Worm (Caenorhabditis elegans) whole organism, mixed stage, embryonic: ENCODE results near the gene npp-15.

Source experiments
- blmp-1 ChIP-seq: fragments of 150-350 bp; optimal IDR thresholded peaks from 2 replicates; lab custom pipeline; 2014; ENCODE audit warnings: missing biosample characterization, missing genetic modification characterization
- ceh-83 ChIP-seq: fragments of 200-800 bp; sonication (Bioruptor generic); optimal IDR thresholded peaks from 2 replicates; lab custom pipeline; 2018; ENCODE audit warnings: mild to moderate bottlenecking, missing genetic modification characterization, missing compliant biosample characterization
- ces-1 ChIP-seq: fragments of 150-350 bp; optimal IDR thresholded peaks from 2 replicates; lab custom pipeline; 2014; ENCODE audit warnings: missing biosample characterization, missing genetic modification reagents, missing genetic modification characterization
- elt-1 ChIP-seq: sonication (generic microtip); optimal IDR thresholded peaks from 2 replicates; lab custom pipeline; 2017; ENCODE audit warnings: missing genetic modification characterization, mild to moderate bottlenecking, missing compliant biosample characterization, antibody characterized with exemption, moderate library complexity, borderline replicate concordance; ENCODE audit not compliant: insufficient read depth
- lin-13 ChIP-seq: fragments of 150-350 bp; optimal IDR thresholded peaks from 2 replicates; lab custom pipeline; 2014; ENCODE audit warnings: missing biosample characterization, missing genetic modification characterization
- mab-5 ChIP-seq: fragments of 150-350 bp; optimal IDR thresholded peaks from 2 replicates; lab custom pipeline; 2014; ENCODE audit warnings: missing biosample characterization, missing genetic modification characterization
- nhr-12 ChIP-seq: fragments of 150-350 bp; optimal IDR thresholded peaks from 2 replicates; lab custom pipeline; 2014; ENCODE audit warnings: missing biosample characterization, missing genetic modification characterization
- nhr-237 ChIP-seq: fragments of 150-350 bp; optimal IDR thresholded peaks from 2 replicates; lab custom pipeline; 2014; ENCODE audit warnings: missing biosample characterization, missing genetic modification characterization
- pha-4 ChIP-seq: fragments of 150-350 bp; optimal IDR thresholded peaks from 2 replicates; lab custom pipeline; 2018; ENCODE audit warnings: missing biosample characterization, missing genetic modification reagents, missing genetic modification characterization
- snpc-4 ChIP-seq: fragments of 150-350 bp; optimal IDR thresholded peaks from 2 replicates; lab custom pipeline; 2014; ENCODE audit warnings: missing biosample characterization, missing genetic modification characterization
- unc-62 ChIP-seq: fragments of 150-350 bp; optimal IDR thresholded peaks from 2 replicates; lab custom pipeline; 2014; ENCODE audit warnings: missing biosample characterization, missing genetic modification reagents, missing genetic modification characterization
- zip-8 ChIP-seq: fragments of 150-350 bp; optimal IDR thresholded peaks from 2 replicates; lab custom pipeline; 2014; ENCODE audit warnings: missing biosample characterization, missing genetic modification characterization
- ztf-11 ChIP-seq: fragments of 150-350 bp; optimal IDR thresholded peaks from 2 replicates; lab custom pipeline; 2014; ENCODE audit warnings: missing biosample characterization, missing genetic modification characterization

DNA sequence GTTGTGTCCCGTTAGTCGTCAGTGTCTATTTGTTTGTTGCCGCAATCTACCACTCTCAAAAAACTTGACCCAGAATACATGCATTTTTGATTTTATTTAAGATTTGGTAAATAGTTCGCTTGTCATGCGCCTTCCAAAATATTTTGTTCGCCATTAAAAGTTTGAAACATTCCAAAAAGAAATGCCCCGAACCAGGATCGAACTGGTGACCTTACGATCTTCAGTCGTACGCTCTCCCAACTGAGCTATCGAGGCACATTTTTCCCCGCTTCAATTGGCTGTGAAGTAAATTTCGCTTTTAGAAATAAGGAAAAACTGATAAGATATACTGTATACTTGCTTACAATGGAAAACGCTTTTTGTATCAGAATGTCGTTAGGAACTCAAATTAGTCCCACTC lies 49.4 kb downstream of the npp-15 start:
- no peak for TF ChIP-seq mab-5 (tag; lab: Kevin White, UChicago)
- no peak for TF ChIP-seq blmp-1 (tag; lab: Kevin White, UChicago)
- TF ChIP-seq elt-1 (tag; lab: Kevin White, UChicago): no peak
- no peak for TF ChIP-seq unc-62 (GFP tag; lab: Kevin White, UChicago)
- TF ChIP-seq nhr-237 (tag; lab: Kevin White, UChicago): no peak
- no peak for TF ChIP-seq ceh-83
- TF ChIP-seq snpc-4 (tag; lab: Kevin White, UChicago): no peak
- TF ChIP-seq pha-4 (tag; lab: Kevin White, UChicago): no peak
- TF ChIP-seq nhr-12 (tag; lab: Kevin White, UChicago): no peak
- no peak for TF ChIP-seq zip-8 (tag; lab: Kevin White, UChicago)
- no peak for TF ChIP-seq ces-1 (GFP tag; lab: Kevin White, UChicago)
- no peak for TF ChIP-seq ztf-11 (tag; lab: Kevin White, UChicago)
- TF ChIP-seq lin-13 (tag; lab: Kevin White, UChicago): no peak
